Worm (Caenorhabditis elegans) whole organism, L3 larva: ENCODE measurements around the gene F26F12.5.
A peak's percentile ranks its signal among the peaks of the same experiment; 100 is the strongest.

Experiments
- R02D3.7 ChIP-seq: fragments of 150-350 bp; optimal IDR thresholded peaks from 2 replicates; lab custom pipeline; 2014; ENCODE audit warnings: missing biosample characterization, missing genetic modification characterization
- ZK546.5 ChIP-seq: sonication (generic microtip); optimal IDR thresholded peaks from 2 replicates; lab custom pipeline; 2017; ENCODE audit warnings: missing biosample characterization, missing genetic modification characterization
- aly-2 ChIP-seq: fragments of 150-350 bp; optimal IDR thresholded peaks from 2 replicates; lab custom pipeline; 2014; ENCODE audit warnings: missing biosample characterization, missing genetic modification characterization
- ama-1 ChIP-seq: fragments of 150-350 bp; optimal IDR thresholded peaks from 2 replicates; lab custom pipeline; 2018
- ceh-16 ChIP-seq: sonication (generic microtip); optimal IDR thresholded peaks from 2 replicates; lab custom pipeline; 2017; ENCODE audit warnings: missing biosample characterization, missing genetic modification characterization
- ceh-28 ChIP-seq: fragments of 150-350 bp; optimal IDR thresholded peaks from 2 replicates; lab custom pipeline; 2014; ENCODE audit warnings: missing biosample characterization, missing genetic modification reagents, missing genetic modification characterization
- ceh-82 ChIP-seq: fragments of 150-350 bp; optimal IDR thresholded peaks from 2 replicates; lab custom pipeline; 2014; ENCODE audit warnings: missing biosample characterization, missing genetic modification characterization
- egl-5 ChIP-seq: fragments of 150-350 bp; optimal IDR thresholded peaks from 2 replicates; lab custom pipeline; 2017; ENCODE audit warnings: missing biosample characterization, missing genetic modification reagents, missing genetic modification characterization, inconsistent platforms
- elt-1 ChIP-seq: fragments of 150-350 bp; optimal IDR thresholded peaks from 2 replicates; lab custom pipeline; 2014; ENCODE audit warnings: missing biosample characterization, missing genetic modification characterization
- elt-3 ChIP-seq, 3 experiments: fragments of 150-350 bp in 1 of 3; sonication (generic microtip) in 2 of 3; optimal IDR thresholded peaks; 2 replicates in 2 of 3; 4 replicates in 1 of 3; lab custom pipeline; 2014 to 2017; ENCODE audit warnings: missing biosample characterization in 3 of 3, missing genetic modification characterization in 3 of 3
- fkh-10 ChIP-seq: sonication (generic microtip); optimal IDR thresholded peaks from 2 replicates; lab custom pipeline; 2017; ENCODE audit warnings: missing biosample characterization, missing genetic modification reagents, missing genetic modification characterization
- lin-15B ChIP-seq: fragments of 150-350 bp; optimal IDR thresholded peaks from 2 replicates; lab custom pipeline; 2014; ENCODE audit warnings: missing biosample characterization, missing genetic modification characterization
- lin-39 ChIP-seq: fragments of 150-350 bp; optimal IDR thresholded peaks from 2 replicates; lab custom pipeline; 2018; ENCODE audit warnings: missing biosample characterization, missing genetic modification reagents, missing genetic modification characterization
- lsy-12 ChIP-seq: sonication (generic microtip); optimal IDR thresholded peaks from 2 replicates; lab custom pipeline; 2016; ENCODE audit warnings: mild to moderate bottlenecking, missing genetic modification characterization, missing compliant biosample characterization
- mdl-1 ChIP-seq: fragments of 150-350 bp; optimal IDR thresholded peaks from 2 replicates; lab custom pipeline; 2014; ENCODE audit warnings: missing biosample characterization, missing genetic modification characterization
- mml-1 ChIP-seq: fragments of 150-350 bp; sonication (generic microtip); optimal IDR thresholded peaks from 3 replicates; lab custom pipeline; 2014; ENCODE audit warnings: missing biosample characterization, missing genetic modification characterization
- nhr-11 ChIP-seq: fragments of 150-350 bp; optimal IDR thresholded peaks from 2 replicates; lab custom pipeline; 2014; ENCODE audit warnings: missing biosample characterization, missing genetic modification characterization
- nhr-12 ChIP-seq: fragments of 150-350 bp; optimal IDR thresholded peaks from 2 replicates; lab custom pipeline; 2014; ENCODE audit warnings: missing biosample characterization, missing genetic modification characterization
- nhr-23 ChIP-seq: fragments of 150-350 bp; optimal IDR thresholded peaks from 2 replicates; lab custom pipeline; 2014; ENCODE audit warnings: missing biosample characterization, missing genetic modification reagents, missing genetic modification characterization
- nhr-237 ChIP-seq: fragments of 150-350 bp; optimal IDR thresholded peaks from 2 replicates; lab custom pipeline; 2014; ENCODE audit warnings: missing biosample characterization, missing genetic modification characterization
- nhr-25 ChIP-seq: sonication (generic microtip); optimal IDR thresholded peaks from 2 replicates; lab custom pipeline; 2017; ENCODE audit warnings: missing biosample characterization, missing genetic modification characterization
- nhr-28 ChIP-seq: fragments of 150-350 bp; optimal IDR thresholded peaks from 2 replicates; lab custom pipeline; 2014; ENCODE audit warnings: missing biosample characterization, missing genetic modification characterization
- nhr-43 ChIP-seq: sonication (generic microtip); optimal IDR thresholded peaks from 2 replicates; lab custom pipeline; 2016; ENCODE audit warnings: mild to moderate bottlenecking, missing genetic modification characterization, missing compliant biosample characterization; ENCODE audit not compliant: poor library complexity, severe bottlenecking
- nhr-67 ChIP-seq: fragments of 150-350 bp; optimal IDR thresholded peaks from 2 replicates; lab custom pipeline; 2014; ENCODE audit warnings: missing biosample characterization, missing genetic modification characterization
- nhr-76 ChIP-seq: fragments of 150-350 bp; sonication (generic microtip); optimal IDR thresholded peaks from 5 replicates; lab custom pipeline; 2014; ENCODE audit warnings: missing biosample characterization, missing genetic modification characterization
- nhr-77 ChIP-seq: fragments of 150-350 bp; optimal IDR thresholded peaks from 2 replicates; lab custom pipeline; 2014; ENCODE audit warnings: missing biosample characterization, missing genetic modification characterization
- pha-4 ChIP-seq: fragments of 150-350 bp; optimal IDR thresholded peaks from 2 replicates; lab custom pipeline; 2014; ENCODE audit warnings: missing biosample characterization, missing genetic modification reagents, missing genetic modification characterization
- sea-2 ChIP-seq: fragments of 150-350 bp; sonication (generic microtip); optimal IDR thresholded peaks from 4 replicates; lab custom pipeline; 2014; ENCODE audit warnings: missing biosample characterization, missing genetic modification reagents, missing genetic modification characterization
- skn-1 ChIP-seq: fragments of 150-350 bp; optimal IDR thresholded peaks from 2 replicates; lab custom pipeline; 2014; ENCODE audit warnings: missing biosample characterization, missing genetic modification characterization
- snpc-4 ChIP-seq: fragments of 150-350 bp; optimal IDR thresholded peaks from 2 replicates; lab custom pipeline; 2014; ENCODE audit warnings: missing biosample characterization, missing genetic modification characterization
- unc-39 ChIP-seq: sonication (generic microtip); optimal IDR thresholded peaks from 4 replicates; lab custom pipeline; 2017; ENCODE audit warnings: missing biosample characterization, missing genetic modification characterization
- unc-62 ChIP-seq: fragments of 150-350 bp; sonication (generic microtip); optimal IDR thresholded peaks from 4 replicates; lab custom pipeline; 2014; ENCODE audit warnings: missing biosample characterization, missing genetic modification reagents, missing genetic modification characterization
- ztf-11 ChIP-seq: fragments of 150-350 bp; optimal IDR thresholded peaks from 2 replicates; lab custom pipeline; 2014; ENCODE audit warnings: missing biosample characterization, missing genetic modification characterization
- ztf-4 ChIP-seq: fragments of 150-350 bp; optimal IDR thresholded peaks from 2 replicates; lab custom pipeline; 2014; ENCODE audit warnings: missing biosample characterization, missing genetic modification characterization

The F26F12.5 gene

DNA sequence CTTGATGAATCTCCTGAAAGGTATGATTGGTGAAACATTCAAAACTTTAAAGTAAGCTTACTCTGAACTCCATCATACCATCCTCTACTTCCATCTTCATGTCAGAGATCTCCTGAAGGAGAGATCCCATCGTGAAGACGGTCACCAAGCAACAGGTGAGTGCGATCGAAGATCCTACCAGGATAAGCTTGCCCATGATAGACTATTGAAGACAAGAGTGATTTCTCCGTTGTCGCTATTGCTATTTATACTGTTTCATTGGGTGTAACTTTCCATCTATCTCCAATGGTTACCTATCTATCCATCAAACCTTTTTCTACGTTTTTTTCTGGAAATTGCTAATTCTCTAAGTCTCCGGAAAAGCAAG is 28.4 kb downstream of the F26F12.5 start, which contains the start of gene col-140:
TSS of gene col-140 (minus strand) at position 219 of the 367 bp plus-strand sequence.
- TF ChIP-seq snpc-4 (tag; lab: Kevin White, UChicago) (no peak), nhr-237 (tag; lab: Kevin White, UChicago) (no peak), elt-1 (tag; lab: Kevin White, UChicago) (no peak), egl-5 (tag; lab: Kevin White, UChicago) (no peak), ZK546.5 (no peak), R02D3.7 (no peak), nhr-23 (tag; lab: Kevin White, UChicago) (no peak), pha-4 (tag; lab: Kevin White, UChicago) (no peak), lsy-12 (tag; lab: Kevin White, UChicago) (no peak), skn-1 (tag; lab: Kevin White, UChicago) (no peak)
- TF ChIP-seq, all 47 proteins: peak for 0

- no peak for TF ChIP-seq nhr-12
- TF ChIP-seq elt-3 (tag; optimal IDR thresholded peaks at IDR 0.05; lab: Kevin White, UChicago): no peak
- no peak for TF ChIP-seq ztf-11 (tag; lab: Kevin White, UChicago)
Observed at ce11 chrV:5835979-5836615, 28.9 kb downstream of the F26F12.5 start.

DNA sequence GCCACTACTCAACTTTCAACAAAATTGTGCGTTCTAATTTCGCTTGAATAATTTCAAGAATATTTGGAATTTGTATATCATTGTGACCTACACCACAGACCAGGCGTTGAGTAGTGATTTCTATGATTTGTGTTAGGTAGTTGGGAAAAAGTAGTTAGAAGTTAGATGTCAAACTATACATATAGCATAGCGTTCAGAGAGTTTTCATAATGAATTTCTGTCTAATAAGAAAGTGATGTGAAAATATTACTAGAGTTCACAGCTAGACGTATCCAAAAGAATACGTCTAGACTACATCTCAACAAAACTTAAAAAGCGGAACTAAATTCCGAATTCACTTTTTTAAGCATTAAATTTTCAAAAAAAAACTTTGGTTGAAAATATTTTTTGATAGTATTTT is 29.6 kb downstream of the F26F12.5 start:
- TF ChIP-seq elt-1 (tag; lab: Kevin White, UChicago) (no peak), unc-62 (GFP tag; lab: Kevin White, UChicago) (no peak), lin-39 (tag; lab: Kevin White, UChicago) (no peak), ZK546.5 (no peak), fkh-10 (no peak), ceh-82 (no peak), elt-3 (tag; optimal IDR thresholded peaks at IDR 0.05; lab: Kevin White, UChicago) (no peak), snpc-4 (tag; lab: Kevin White, UChicago) (no peak), egl-5 (tag; lab: Kevin White, UChicago) (no peak), nhr-67 (tag; lab: Kevin White, UChicago) (no peak), skn-1 (tag; lab: Kevin White, UChicago) (no peak), sea-2 (GFP tag; lab: Kevin White, UChicago) (no peak), mdl-1 (no peak), nhr-25 (tag; lab: Kevin White, UChicago) (no peak), unc-39 (no peak), mml-1 (tag; lab: Kevin White, UChicago) (no peak)
- TF ChIP-seq, all 47 proteins: peak for 0

DNA sequence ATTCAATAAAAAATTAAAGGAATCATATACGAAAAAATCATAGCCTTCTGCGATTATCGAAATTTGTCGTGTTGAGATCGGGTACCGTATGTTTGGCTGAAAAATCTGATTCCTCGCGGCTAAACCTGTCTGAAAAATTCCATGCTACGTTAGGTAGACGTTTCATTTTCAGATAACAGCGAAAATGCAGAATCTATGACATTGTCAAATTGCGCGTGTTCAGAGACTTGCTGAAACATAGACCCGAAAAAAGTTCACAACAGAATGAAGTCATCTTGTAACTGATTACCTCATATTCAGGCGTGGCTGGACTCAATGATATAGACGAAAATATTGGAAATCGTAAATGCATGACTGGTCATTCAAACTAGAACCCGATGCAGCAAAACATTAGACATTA is 31.5 kb downstream of the F26F12.5 start, which contains the start of gene srh-76:
TSS of gene srh-76 (plus strand) at position 301 of the 400 bp plus-strand sequence.
- no peak for TF ChIP-seq aly-2 (tag; lab: Kevin White, UChicago)
- TF ChIP-seq mdl-1: no peak
- no peak for TF ChIP-seq unc-39
- TF ChIP-seq elt-3 (tag; optimal IDR thresholded peaks at IDR 0.05; lab: Kevin White, UChicago): no peak
- TF ChIP-seq nhr-76 (tag; lab: Kevin White, UChicago): no peak
- TF ChIP-seq nhr-77: no peak
- no peak for TF ChIP-seq ceh-16 (tag; lab: Kevin White, UChicago)
- TF ChIP-seq nhr-25 (tag; lab: Kevin White, UChicago): no peak
- no peak for TF ChIP-seq snpc-4 (tag; lab: Kevin White, UChicago)
- no peak for TF ChIP-seq lsy-12 (tag; lab: Kevin White, UChicago)
- TF ChIP-seq nhr-11 (tag; lab: Kevin White, UChicago): no peak
- no peak for TF ChIP-seq lin-15B (tag; lab: Kevin White, UChicago)
- TF ChIP-seq ama-1 (lab: Kevin White, UChicago): no peak
- TF ChIP-seq ztf-4: no peak
- TF ChIP-seq ceh-28 (tag; lab: Kevin White, UChicago): no peak
- no peak for TF ChIP-seq ceh-82
- no peak for TF ChIP-seq ZK546.5
- TF ChIP-seq nhr-28 (tag; lab: Kevin White, UChicago): no peak

ce11 chrV:5832799-5833198 is 32.2 kb downstream of the F26F12.5 start:
- TF ChIP-seq egl-5 (tag; lab: Kevin White, UChicago) (no peak), ztf-4 (no peak), ceh-82 (no peak), nhr-237 (tag; lab: Kevin White, UChicago) (no peak), unc-62 (GFP tag; lab: Kevin White, UChicago) (peak; percentile 72), aly-2 (tag; lab: Kevin White, UChicago) (peak; percentile 27), nhr-43 (tag; lab: Kevin White, UChicago) (peak; percentile 82), elt-3 (tag; optimal IDR thresholded peaks at IDR 0.05; lab: Kevin White, UChicago) (peak in 2 of 3 experiments; percentile 59 to 66), lin-39 (tag; lab: Kevin White, UChicago) (peak; percentile 44), nhr-25 (tag; lab: Kevin White, UChicago) (peak; percentile 89), ceh-28 (tag; lab: Kevin White, UChicago) (peak; percentile 54), nhr-23 (tag; lab: Kevin White, UChicago) (peak; percentile 81)
